Fruit fly (Drosophila melanogaster): ENCODE results near the gene CG34266.

DNA sequence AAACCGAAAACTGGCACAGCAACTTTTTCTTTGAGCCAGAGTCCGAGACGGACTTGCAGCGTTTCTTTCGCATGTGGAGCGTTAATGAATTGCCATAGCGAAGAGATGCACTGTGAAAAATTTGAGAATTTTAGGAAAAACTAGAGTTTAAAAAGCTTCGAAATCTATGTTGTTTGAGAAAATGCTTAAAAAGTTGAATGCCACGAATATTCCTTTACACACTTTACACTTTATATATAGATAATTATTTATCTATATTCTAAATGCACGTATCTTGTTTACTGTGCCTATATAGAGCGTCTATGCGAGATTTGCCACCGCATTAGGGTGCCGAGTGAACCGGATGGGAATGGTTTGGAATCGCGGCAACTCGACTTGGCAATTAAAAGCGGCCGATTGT, 44.3 kb downstream of the CG34266 start:
- no peak for TF ChIP-seq gl (tag; optimal IDR thresholded peaks at IDR 0.05)
- no peak for TF ChIP-seq Snoo (tag; optimal IDR thresholded peaks at IDR 0.05)
- peak; percentile 76 for TF ChIP-seq CG9948 (tag; optimal IDR thresholded peaks at IDR 0.05)
- TF ChIP-seq CG8301 (tag; optimal IDR thresholded peaks at IDR 0.05): peak; percentile 86
- peak; percentile 72 for TF ChIP-seq Pif1B (GFP tag; optimal IDR thresholded peaks at IDR 0.05)
- peak; percentile 91 for TF ChIP-seq Ets98B (GFP tag; IDR thresholded peaks at IDR 0.05)
- peak; percentile 85 for TF ChIP-seq CG14655 (GFP tag; optimal IDR thresholded peaks at IDR 0.05)
- peak; percentile 68 for TF ChIP-seq CG8159 (tag; optimal IDR thresholded peaks at IDR 0.05)
- no peak for TF ChIP-seq EcR (GFP tag; optimal IDR thresholded peaks at IDR 0.05)
- TF ChIP-seq CG10348 (GFP tag; IDR thresholded peaks at IDR 0.05): peak; percentile 55; the same call in 1 of the 2 replicates
- TF ChIP-seq CG32121 (GFP tag; IDR thresholded peaks at IDR 0.05): peak; percentile 93
- TF ChIP-seq CG4496 (GFP tag; IDR thresholded peaks at IDR 0.05): peak; percentile 92
